Fruit fly (Drosophila melanogaster) whole organism, adult: ENCODE results near the gene Gr64d.

Experiments
- CG11617 ChIP-seq: fragments of 200-800 bp; sonication (Bioruptor generic); optimal IDR thresholded peaks from 2 replicates; lab custom pipeline; 2017; ENCODE audit warnings: mild to moderate bottlenecking, missing biosample characterization, missing genetic modification reagents, missing genetic modification characterization
- CG12768 ChIP-seq: fragments of 200-800 bp; sonication (Bioruptor generic); optimal IDR thresholded peaks from 2 replicates; lab custom pipeline; 2017; ENCODE audit warnings: missing biosample characterization, missing genetic modification characterization, mild to moderate bottlenecking, moderate library complexity, missing genetic modification reagents
- CG14711 ChIP-seq: fragments of 200-800 bp; sonication (Bioruptor generic); optimal IDR thresholded peaks from 2 replicates; lab custom pipeline; 2018; ENCODE audit warnings: missing biosample characterization, mild to moderate bottlenecking, missing genetic modification characterization, moderate library complexity
- CG1620 ChIP-seq: fragments of 200-800 bp; sonication (Bioruptor generic); optimal IDR thresholded peaks from 2 replicates; lab custom pipeline; 2016; ENCODE audit warnings: missing biosample characterization, missing genetic modification characterization
- CG33017 ChIP-seq: fragments of 200-800 bp; sonication (Bioruptor generic); optimal IDR thresholded peaks from 2 replicates; lab custom pipeline; 2018; ENCODE audit warnings: missing biosample characterization, mild to moderate bottlenecking, missing genetic modification characterization, moderate library complexity
- CG5204 ChIP-seq: fragments of 200-800 bp; sonication (Bioruptor generic); optimal IDR thresholded peaks from 2 replicates; lab custom pipeline; 2016; ENCODE audit warnings: missing biosample characterization, missing genetic modification characterization
- CG7045 ChIP-seq: fragments of 200-800 bp; sonication (Bioruptor generic); optimal IDR thresholded peaks from 2 replicates; lab custom pipeline; 2017; ENCODE audit warnings: missing biosample characterization, mild to moderate bottlenecking, missing genetic modification characterization
- CG7101 ChIP-seq: fragments of 200-800 bp; sonication (Bioruptor generic); optimal IDR thresholded peaks from 2 replicates; lab custom pipeline; 2018; ENCODE audit warnings: missing biosample characterization, mild to moderate bottlenecking, missing genetic modification characterization, moderate library complexity
- Clk ChIP-seq: fragments of 200-800 bp; sonication (Bioruptor generic); optimal IDR thresholded peaks from 2 replicates; lab custom pipeline; 2017; ENCODE audit warnings: missing biosample characterization, missing genetic modification characterization
- Crg-1 ChIP-seq: fragments of 200-800 bp; sonication (Bioruptor generic); optimal IDR thresholded peaks from 2 replicates; lab custom pipeline; 2016; ENCODE audit warnings: missing biosample characterization, missing genetic modification characterization
- Hr96 ChIP-seq: fragments of 200-800 bp; sonication (Bioruptor generic); optimal IDR thresholded peaks from 2 replicates; lab custom pipeline; 2016; ENCODE audit warnings: missing biosample characterization, missing genetic modification characterization
- Mnt ChIP-seq: fragments of 200-800 bp; sonication (Bioruptor generic); optimal IDR thresholded peaks from 2 replicates; lab custom pipeline; 2016; ENCODE audit warnings: missing biosample characterization, mild to moderate bottlenecking, missing genetic modification characterization
- bab1 ChIP-seq: fragments of 200-800 bp; sonication (Bioruptor generic); optimal IDR thresholded peaks from 3 replicates; lab custom pipeline; 2019; ENCODE audit warnings: missing biosample characterization, mild to moderate bottlenecking, missing genetic modification characterization, moderate library complexity
- cic ChIP-seq: fragments of 200-800 bp; sonication (Bioruptor generic); optimal IDR thresholded peaks from 2 replicates; lab custom pipeline; 2017; ENCODE audit warnings: missing biosample characterization, mild to moderate bottlenecking, missing genetic modification characterization, moderate library complexity
- cnc ChIP-seq, 2 experiments: fragments of >200 bp; optimal IDR thresholded peaks; 2 replicates each; lab custom pipeline; 2017
- kay ChIP-seq: fragments of 200-800 bp; sonication (Bioruptor generic); peaks from one replicate; lab custom pipeline; 2016; ENCODE audit warnings: missing biosample characterization, missing genetic modification characterization, borderline replicate concordance
- ovo ChIP-seq: fragments of 200-800 bp; sonication (Bioruptor generic); optimal IDR thresholded peaks from 2 replicates; lab custom pipeline; 2016; ENCODE audit warnings: missing biosample characterization, missing genetic modification characterization
- pad ChIP-seq: fragments of 200-800 bp; sonication (Bioruptor generic); optimal IDR thresholded peaks from 3 replicates; lab custom pipeline; 2017; ENCODE audit warnings: missing biosample characterization, missing genetic modification characterization, mild to moderate bottlenecking, moderate library complexity, missing genetic modification reagents
- tj ChIP-seq: fragments of 200-800 bp; sonication (Bioruptor generic); optimal IDR thresholded peaks from 3 replicates; lab custom pipeline; 2017; ENCODE audit warnings: missing biosample characterization, mild to moderate bottlenecking, missing genetic modification characterization, moderate library complexity
- toe ChIP-seq: fragments of 200-800 bp; sonication (Bioruptor generic); optimal IDR thresholded peaks from 2 replicates; lab custom pipeline; 2016; ENCODE audit warnings: missing biosample characterization, missing genetic modification characterization

Gr64d gene

DNA sequence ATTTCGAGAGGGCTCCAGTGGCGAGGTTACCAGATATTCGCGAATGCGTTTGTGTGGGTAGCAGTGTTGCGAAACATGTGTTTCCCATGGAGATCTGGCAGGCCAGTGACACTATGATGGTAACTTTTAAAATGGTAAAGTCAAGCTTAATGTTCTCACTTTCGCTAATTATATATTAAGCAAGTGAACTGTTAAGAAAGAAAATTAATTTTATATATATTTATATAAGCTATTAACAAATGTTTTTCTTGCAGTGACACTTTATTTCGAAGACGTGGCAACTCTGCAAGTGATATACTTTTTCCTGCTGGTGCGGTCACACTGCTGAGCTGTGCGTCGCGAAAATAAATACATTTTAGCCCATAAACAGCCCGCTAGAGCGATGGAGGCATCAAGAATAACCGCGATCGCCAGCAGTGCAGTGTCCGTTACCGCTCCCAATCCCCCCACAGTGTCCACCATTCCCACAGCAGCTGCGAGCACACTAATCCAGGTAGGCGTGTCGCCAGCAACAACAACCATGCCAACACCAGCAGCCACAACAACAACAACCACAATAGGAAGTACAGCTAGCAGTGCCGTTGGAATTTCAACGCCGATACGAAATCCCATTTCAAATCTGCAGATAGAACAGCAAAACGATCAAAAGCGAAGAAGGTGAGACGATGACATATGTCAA is 8.5 kb downstream of the Gr64d start, which contains the start of the genes CG11593 and Rcd5:
TSS of gene CG11593 (minus strand) at position 236 of the 679 bp plus-strand sequence.
TSS of gene Rcd5 (plus strand) at position 283 of the 679 bp plus-strand sequence.
- TF ChIP-seq kay (GFP tag; lab: Kevin White, UChicago), result peak; percentile 90
- TF ChIP-seq CG5204 (GFP tag; lab: Kevin White, UChicago), result peak; percentile 62
- TF ChIP-seq CG12768 (GFP tag; lab: Kevin White, UChicago), result peak; percentile 50
- no peak for TF ChIP-seq cic (GFP tag; lab: Kevin White, UChicago)
- peak; percentile 59 for TF ChIP-seq Mnt (GFP tag; lab: Kevin White, UChicago)
- TF ChIP-seq CG1620 (GFP tag; lab: Kevin White, UChicago), result peak; percentile 29
- peak; percentile 74 for TF ChIP-seq toe (GFP tag; lab: Kevin White, UChicago)
- TF ChIP-seq CG33017, result peak; percentile 51
- peak; percentile 23 for TF ChIP-seq tj (GFP tag; lab: Kevin White, UChicago)
- TF ChIP-seq CG7101 (tag; lab: Kevin White, UChicago), result peak; percentile 76
- TF ChIP-seq CG11617 (GFP tag; lab: Kevin White, UChicago), result peak; percentile 68
- peak; percentile 64 for TF ChIP-seq Clk
- TF ChIP-seq CG7045, result peak; percentile 67
- TF ChIP-seq CG14711 (tag; lab: Kevin White, UChicago), result peak; percentile 84
- peak; percentile 58 for TF ChIP-seq pad
- peak; percentile 67 for TF ChIP-seq Crg-1 (GFP tag; lab: Kevin White, UChicago)
- no peak for TF ChIP-seq cnc (optimal IDR thresholded peaks at IDR 0.05; lab: Kevin White, UChicago)
- peak; percentile 62 for TF ChIP-seq ovo (GFP tag; lab: Kevin White, UChicago)
- no peak for TF ChIP-seq bab1 (GFP tag; lab: Kevin White, UChicago)
- TF ChIP-seq Hr96, result peak; percentile 19

DNA sequence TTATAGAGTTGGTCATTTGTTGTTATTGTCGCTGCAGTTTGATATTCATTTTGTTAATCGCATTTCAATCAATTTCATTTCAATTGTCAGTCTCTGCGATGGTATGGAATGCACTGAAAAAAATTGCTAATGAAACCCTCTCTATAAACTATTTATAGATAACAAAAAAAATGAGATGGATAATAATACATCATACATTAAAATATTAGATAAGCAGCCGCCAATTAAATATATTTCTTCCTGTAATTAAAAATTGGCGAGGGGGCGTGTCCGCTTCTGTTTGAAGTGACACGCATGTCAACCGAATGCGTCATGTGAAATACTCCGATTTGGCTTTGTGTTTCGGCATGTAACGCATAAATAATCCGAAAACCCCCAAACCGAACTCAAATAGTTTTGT is 12.6 kb downstream of the Gr64d start:
- TF ChIP-seq CG5204 (GFP tag; lab: Kevin White, UChicago) (peak; percentile 36), cic (GFP tag; lab: Kevin White, UChicago) (no peak)

DNA sequence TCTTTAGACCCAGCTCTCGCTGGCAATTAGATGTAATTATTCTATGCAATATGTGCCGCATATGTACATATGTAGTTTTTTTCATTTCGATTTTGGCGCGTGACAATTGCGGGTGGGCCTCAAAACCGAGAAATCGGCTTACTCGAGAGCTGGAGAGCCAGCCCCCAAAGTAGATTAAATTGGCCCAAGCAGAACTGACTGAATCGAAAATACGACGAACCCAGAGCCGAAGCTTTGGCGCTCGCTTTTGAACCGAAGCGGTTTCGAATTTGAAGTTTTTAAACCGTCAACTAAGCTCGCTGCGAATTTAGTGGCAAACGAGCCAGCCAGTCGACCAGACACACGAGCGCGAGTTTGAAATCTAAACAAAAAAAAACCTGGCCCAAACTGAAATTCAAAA is 14.4 kb downstream of the Gr64d start, which contains the start of gene CG1136:
TSS of gene CG1136 (plus strand) at position 308 of the 400 bp plus-strand sequence.
- no peak for TF ChIP-seq cnc (optimal IDR thresholded peaks at IDR 0.05; lab: Kevin White, UChicago)
- TF ChIP-seq tj (GFP tag; lab: Kevin White, UChicago), result peak; percentile 14

DNA sequence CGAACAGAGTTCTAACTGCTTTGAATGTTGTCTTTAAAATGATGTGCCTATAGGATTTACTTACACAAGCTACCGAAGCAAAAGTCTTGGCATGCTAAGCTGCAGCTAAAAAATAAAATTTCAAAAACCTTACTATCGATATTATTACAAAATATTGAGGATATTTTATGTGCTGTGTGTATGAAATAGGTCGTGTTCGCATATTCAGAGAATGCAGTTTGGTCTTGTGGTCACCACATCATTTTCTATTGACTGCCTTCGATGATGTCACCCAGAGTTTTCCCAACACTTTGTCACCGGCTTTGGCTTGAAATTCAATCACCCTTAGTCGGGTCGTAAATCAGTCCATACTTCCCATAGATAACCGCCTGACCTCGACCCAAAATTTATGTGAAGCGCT is 15.8 kb downstream of the Gr64d start, which contains the start of gene Dpy-30L2:
TSS of gene Dpy-30L2 (minus strand) at position 101 of the 400 bp plus-strand sequence.
- no peak for TF ChIP-seq CG7101 (tag; lab: Kevin White, UChicago)
- no peak for TF ChIP-seq Mnt (GFP tag; lab: Kevin White, UChicago)
- TF ChIP-seq CG7045, result no peak
- TF ChIP-seq Clk, result no peak
- no peak for TF ChIP-seq CG11617 (GFP tag; lab: Kevin White, UChicago)
- no peak for TF ChIP-seq ovo (GFP tag; lab: Kevin White, UChicago)
- TF ChIP-seq pad, result no peak
- no peak for TF ChIP-seq CG33017
- no peak for TF ChIP-seq bab1 (GFP tag; lab: Kevin White, UChicago)
- TF ChIP-seq tj (GFP tag; lab: Kevin White, UChicago), result no peak
- no peak for TF ChIP-seq kay (GFP tag; lab: Kevin White, UChicago)
- no peak for TF ChIP-seq cic (GFP tag; lab: Kevin White, UChicago)
- TF ChIP-seq Crg-1 (GFP tag; lab: Kevin White, UChicago), result no peak
- TF ChIP-seq toe (GFP tag; lab: Kevin White, UChicago), result no peak
- no peak for TF ChIP-seq CG14711 (tag; lab: Kevin White, UChicago)
- no peak for TF ChIP-seq CG1620 (GFP tag; lab: Kevin White, UChicago)
- no peak for TF ChIP-seq CG5204 (GFP tag; lab: Kevin White, UChicago)
- TF ChIP-seq cnc (optimal IDR thresholded peaks at IDR 0.05; lab: Kevin White, UChicago), result no peak
- no peak for TF ChIP-seq CG12768 (GFP tag; lab: Kevin White, UChicago)

DNA sequence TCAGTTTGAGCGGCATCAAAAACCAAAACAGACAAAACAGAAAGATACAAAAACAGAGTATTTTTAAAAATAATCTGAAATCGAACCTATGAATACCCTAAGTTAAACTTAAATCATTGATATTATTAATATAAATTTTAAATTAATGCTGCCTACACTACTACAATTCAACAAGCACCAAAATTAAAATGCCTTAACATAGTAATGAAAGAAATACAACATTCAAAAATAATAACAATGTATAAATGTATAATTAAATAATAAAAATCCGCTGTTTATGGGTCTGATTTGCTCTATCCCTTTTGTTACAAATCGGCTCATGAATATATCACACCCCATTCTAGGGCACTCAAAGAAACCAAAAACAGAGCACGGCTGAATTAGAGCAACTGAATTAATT is 17.2 kb downstream of the Gr64d start:
- no peak for TF ChIP-seq cic (GFP tag; lab: Kevin White, UChicago)
- TF ChIP-seq toe (GFP tag; lab: Kevin White, UChicago), result no peak
- no peak for TF ChIP-seq CG7045
- no peak for TF ChIP-seq cnc (optimal IDR thresholded peaks at IDR 0.05; lab: Kevin White, UChicago)
- TF ChIP-seq CG14711 (tag; lab: Kevin White, UChicago), result no peak
- no peak for TF ChIP-seq Clk
- TF ChIP-seq kay (GFP tag; lab: Kevin White, UChicago), result no peak
- TF ChIP-seq pad, result no peak
- no peak for TF ChIP-seq tj (GFP tag; lab: Kevin White, UChicago)
- no peak for TF ChIP-seq CG11617 (GFP tag; lab: Kevin White, UChicago)
- no peak for TF ChIP-seq CG7101 (tag; lab: Kevin White, UChicago)
- TF ChIP-seq Mnt (GFP tag; lab: Kevin White, UChicago), result no peak
- no peak for TF ChIP-seq ovo (GFP tag; lab: Kevin White, UChicago)
- TF ChIP-seq Hr96, result no peak
- TF ChIP-seq CG12768 (GFP tag; lab: Kevin White, UChicago), result no peak
- TF ChIP-seq CG33017, result no peak
- TF ChIP-seq bab1 (GFP tag; lab: Kevin White, UChicago), result no peak

DNA sequence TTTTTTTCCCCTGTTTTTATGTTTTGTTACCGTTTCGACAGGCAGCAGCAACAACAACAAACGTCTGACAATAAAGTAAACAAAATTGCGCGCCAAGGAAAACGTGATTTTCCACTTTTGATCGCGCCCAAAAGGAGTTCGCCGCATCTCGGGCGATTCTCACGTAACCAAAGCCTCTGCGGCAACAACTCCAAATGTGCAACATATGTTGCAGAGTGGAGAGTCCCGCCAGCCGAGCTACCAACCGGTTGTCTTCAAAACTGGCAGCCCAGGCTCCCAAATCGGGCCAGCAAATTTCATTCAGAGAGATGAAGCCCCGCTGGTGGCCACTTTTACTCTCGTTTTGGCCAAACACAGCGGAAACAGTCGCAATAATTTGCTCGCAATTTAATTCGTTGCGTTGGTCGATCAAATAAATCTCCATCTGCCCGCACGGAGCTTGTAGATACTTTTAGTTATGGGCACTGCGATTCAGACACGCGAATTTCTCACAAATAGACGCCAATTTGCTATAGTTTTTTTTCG is 23.6 kb downstream of the Gr64d start:
- TF ChIP-seq ovo (GFP tag; lab: Kevin White, UChicago) (no peak), CG12768 (GFP tag; lab: Kevin White, UChicago) (no peak), Hr96 (no peak), cnc (optimal IDR thresholded peaks at IDR 0.05; lab: Kevin White, UChicago) (no peak), Mnt (GFP tag; lab: Kevin White, UChicago) (no peak), Crg-1 (GFP tag; lab: Kevin White, UChicago) (no peak), CG11617 (GFP tag; lab: Kevin White, UChicago) (no peak), pad (no peak), CG33017 (no peak), bab1 (GFP tag; lab: Kevin White, UChicago) (no peak), CG7045 (no peak), cic (GFP tag; lab: Kevin White, UChicago) (no peak), CG5204 (GFP tag; lab: Kevin White, UChicago) (no peak), tj (GFP tag; lab: Kevin White, UChicago) (no peak), CG1620 (GFP tag; lab: Kevin White, UChicago) (no peak), Clk (no peak), toe (GFP tag; lab: Kevin White, UChicago) (no peak), kay (GFP tag; lab: Kevin White, UChicago) (no peak), CG14711 (tag; lab: Kevin White, UChicago) (no peak), CG7101 (tag; lab: Kevin White, UChicago) (no peak)
